Worm (Caenorhabditis elegans) whole organism, L2 larva: Measurements from ENCODE around the gene ntp-1.

Experiments
- aly-2 ChIP-seq: fragments of 150-350 bp; optimal IDR thresholded peaks from 2 replicates; lab custom pipeline; 2014; ENCODE audit warnings: missing biosample characterization, missing genetic modification characterization
- ceh-82 ChIP-seq: fragments of 150-350 bp; optimal IDR thresholded peaks from 2 replicates; lab custom pipeline; 2014; ENCODE audit warnings: missing biosample characterization, missing genetic modification characterization
- elt-3 ChIP-seq: sonication (generic microtip); optimal IDR thresholded peaks from 2 replicates; lab custom pipeline; 2017; ENCODE audit warnings: missing biosample characterization, missing genetic modification characterization
- gmeb-1 ChIP-seq: fragments of 150-350 bp; optimal IDR thresholded peaks from 2 replicates; lab custom pipeline; 2014; ENCODE audit warnings: missing biosample characterization, missing genetic modification characterization
- lin-11 ChIP-seq: fragments of 150-350 bp; sonication (generic microtip); optimal IDR thresholded peaks from 2 replicates; lab custom pipeline; 2014; ENCODE audit warnings: missing biosample characterization, missing genetic modification characterization, inconsistent platforms, mixed read lengths
- mab-5 ChIP-seq: fragments of 150-350 bp; optimal IDR thresholded peaks from 2 replicates; lab custom pipeline; 2014; ENCODE audit warnings: missing biosample characterization, missing genetic modification characterization
- nhr-23 ChIP-seq: fragments of 150-350 bp; optimal IDR thresholded peaks from 2 replicates; lab custom pipeline; 2014; ENCODE audit warnings: missing biosample characterization, missing genetic modification reagents, missing genetic modification characterization
- sma-3 ChIP-seq: sonication (generic microtip); optimal IDR thresholded peaks from 2 replicates; lab custom pipeline; 2016; ENCODE audit warnings: missing genetic modification reagents, missing genetic modification characterization, missing compliant biosample characterization
- unc-55 ChIP-seq: fragments of 150-350 bp; sonication (generic microtip); optimal IDR thresholded peaks from 3 replicates; lab custom pipeline; 2014; ENCODE audit warnings: missing biosample characterization, missing genetic modification reagents, missing genetic modification characterization

ntp-1 gene

ce11 chrIV:7743539-7743938, 51.1 kb downstream of the ntp-1 start, which contains the start of gene npr-35:
TSS of gene npr-35 (plus strand) at chrIV:7743839.
- TF ChIP-seq aly-2 (tag; lab: Kevin White, UChicago): no peak
- TF ChIP-seq ceh-82 (tag; lab: Kevin White, UChicago): no peak
- TF ChIP-seq lin-11 (tag; lab: Kevin White, UChicago): no peak
- no peak for TF ChIP-seq elt-3 (tag; lab: Kevin White, UChicago)
- TF ChIP-seq mab-5: no peak
- TF ChIP-seq nhr-23: no peak
- no peak for TF ChIP-seq unc-55 (GFP tag; lab: Kevin White, UChicago)
- no peak for TF ChIP-seq sma-3
- no peak for TF ChIP-seq gmeb-1 (tag; lab: Kevin White, UChicago)
- TF ChIP-seq, all 48 proteins: peak for 0
